Fruit fly (Drosophila melanogaster) whole organism, embryonic: ENCODE data around the gene RpS9.
A peak's percentile ranks its signal among the peaks of the same experiment; 100 is the strongest.

Experiments used
- Ada2b ChIP-seq: fragments of 200-800 bp; sonication (Bioruptor generic); IDR thresholded peaks from 2 replicates; pipeline ENCODE4 v1.3.6; 2022; ENCODE audit warnings: missing biosample characterization, missing genetic modification characterization
- Antp ChIP-seq: fragments of 200-800 bp; sonication (Bioruptor generic); optimal IDR thresholded peaks from 3 replicates; lab custom pipeline; 2016; ENCODE audit warnings: missing biosample characterization, missing genetic modification characterization
- B-H1 ChIP-seq: fragments of 200-800 bp; sonication (Bioruptor generic); IDR thresholded peaks from 3 replicates; pipeline ENCODE4 v1.3.6; 2022; ENCODE audit warnings: missing biosample characterization, missing genetic modification characterization
- CG11093 ChIP-seq: fragments of 200-800 bp; sonication (Bioruptor generic); IDR thresholded peaks from 3 replicates; pipeline ENCODE4 v1.3.6; 2022; ENCODE audit warnings: missing biosample characterization, missing genetic modification characterization
- CG11696 ChIP-seq: fragments of 200-800 bp; sonication (Bioruptor generic); IDR thresholded peaks from 2 replicates; pipeline ENCODE4 v1.3.6; 2022; ENCODE audit warnings: missing biosample characterization, missing genetic modification characterization
- CG13424 ChIP-seq: fragments of 200-800 bp; sonication (Bioruptor generic); optimal IDR thresholded peaks from 2 replicates; lab custom pipeline; 2019; ENCODE audit warnings: missing biosample characterization, mild to moderate bottlenecking, missing genetic modification characterization, moderate library complexity
- CG14667 ChIP-seq: fragments of 200-800 bp; sonication (Bioruptor generic); IDR thresholded peaks from 2 replicates; pipeline ENCODE4 v1.3.6; 2022; ENCODE audit warnings: missing biosample characterization, missing genetic modification characterization
- CG15514 ChIP-seq: fragments of 200-800 bp; sonication (Bioruptor generic); optimal IDR thresholded peaks from 3 replicates; lab custom pipeline; 2017; ENCODE audit warnings: missing biosample characterization, missing genetic modification characterization, mild to moderate bottlenecking, moderate library complexity, missing genetic modification reagents
- CG16813 ChIP-seq: fragments of 200-800 bp; sonication (Bioruptor generic); IDR thresholded peaks from 3 replicates; pipeline ENCODE4 v1.3.6; 2022; ENCODE audit warnings: missing biosample characterization, missing genetic modification characterization; ENCODE audit not compliant: partially characterized antibody
- CG17361 ChIP-seq: fragments of 200-800 bp; sonication (Bioruptor generic); IDR thresholded peaks from 3 replicates; pipeline ENCODE4 v1.3.6; 2022; ENCODE audit warnings: missing biosample characterization, missing genetic modification characterization
- CG32772 ChIP-seq: fragments of 200-800 bp; sonication (Bioruptor generic); IDR thresholded peaks from 2 replicates; pipeline ENCODE4 v1.3.6; 2022; ENCODE audit warnings: missing biosample characterization, missing genetic modification characterization
- CG3838 ChIP-seq: fragments of 200-800 bp; sonication (Bioruptor generic); optimal IDR thresholded peaks from 3 replicates; lab custom pipeline; 2016; ENCODE audit warnings: missing biosample characterization, missing genetic modification characterization
- CG3995 ChIP-seq: fragments of 200-800 bp; sonication (Bioruptor generic); optimal IDR thresholded peaks from 3 replicates; lab custom pipeline; 2016; ENCODE audit warnings: missing biosample characterization, missing genetic modification characterization
- CG5245 ChIP-seq: fragments of 200-800 bp; sonication (Bioruptor generic); optimal IDR thresholded peaks from 3 replicates; lab custom pipeline; 2016; ENCODE audit warnings: missing biosample characterization, missing genetic modification characterization
- CG6175 ChIP-seq: fragments of 200-800 bp; sonication (Bioruptor generic); IDR thresholded peaks from 3 replicates; pipeline ENCODE4 v1.3.6; 2022; ENCODE audit warnings: missing biosample characterization, missing genetic modification characterization
- CG6689 ChIP-seq: fragments of 200-800 bp; sonication (Bioruptor generic); IDR thresholded peaks from 2 replicates; pipeline ENCODE4 v1.3.6; 2022; ENCODE audit warnings: missing biosample characterization, missing genetic modification characterization
- CG6765 ChIP-seq: fragments of 200-800 bp; sonication (Bioruptor generic); optimal IDR thresholded peaks from 3 replicates; lab custom pipeline; 2017; ENCODE audit warnings: missing biosample characterization, mild to moderate bottlenecking, missing genetic modification characterization
- CG7372 ChIP-seq: fragments of 200-800 bp; sonication (Bioruptor generic); IDR thresholded peaks from 2 replicates; pipeline ENCODE4 v1.3.6; 2022; ENCODE audit warnings: missing biosample characterization, missing genetic modification characterization
- CG8924 ChIP-seq: fragments of 200-800 bp; optimal IDR thresholded peaks from 3 replicates; lab custom pipeline; 2019; ENCODE audit warnings: missing biosample characterization, mild to moderate bottlenecking, missing genetic modification characterization, moderate library complexity
- D ChIP-seq, 2 experiments: fragments of 200-800 bp in 1 of 2; fragments of >200 bp in 1 of 2; sonication (Bioruptor generic) in 1 of 2; optimal IDR thresholded peaks; 2 replicates in 1 of 2; 3 replicates in 1 of 2; lab custom pipeline; 2017; ENCODE audit warnings: mild to moderate bottlenecking in 1 of 2, missing biosample characterization in 1 of 2, missing genetic modification characterization in 1 of 2, missing genetic modification reagents in 1 of 2
- Dad ChIP-seq: fragments of 200-800 bp; sonication (Bioruptor generic); optimal IDR thresholded peaks from 3 replicates; lab custom pipeline; 2016; ENCODE audit warnings: missing biosample characterization, missing genetic modification characterization
- Deaf1 ChIP-seq: fragments of 200-800 bp; optimal IDR thresholded peaks from 3 replicates; lab custom pipeline; 2019; ENCODE audit warnings: missing biosample characterization, mild to moderate bottlenecking, missing genetic modification characterization, moderate library complexity
- Doc2 ChIP-seq: fragments of 200-800 bp; sonication (Bioruptor generic); IDR thresholded peaks from 2 replicates; pipeline ENCODE4 v1.3.6; 2022; ENCODE audit warnings: missing biosample characterization, missing genetic modification characterization
- ERR ChIP-seq: fragments of 200-800 bp; sonication (Bioruptor generic); optimal IDR thresholded peaks from 2 replicates; lab custom pipeline; 2016; ENCODE audit warnings: missing biosample characterization, missing genetic modification characterization
- Fer1 ChIP-seq: fragments of 200-800 bp; sonication (Bioruptor generic); optimal IDR thresholded peaks from 2 replicates; lab custom pipeline; 2017; ENCODE audit warnings: missing biosample characterization, mild to moderate bottlenecking, missing genetic modification characterization
- Fer3 ChIP-seq: fragments of 200-800 bp; sonication (Bioruptor generic); optimal IDR thresholded peaks from 2 replicates; lab custom pipeline; 2018; ENCODE audit warnings: missing biosample characterization, mild to moderate bottlenecking, missing genetic modification characterization, moderate library complexity
- GATAe ChIP-seq: fragments of 200-800 bp; sonication (Bioruptor generic); conservative IDR thresholded peaks from 2 replicates; pipeline ENCODE4 v1.3.6; 2022; ENCODE audit warnings: missing biosample characterization, missing genetic modification characterization
- Hr51 ChIP-seq, 2 experiments: fragments of 200-800 bp; sonication (Bioruptor generic); optimal IDR thresholded peaks; 2 replicates in 1 of 2; 3 replicates in 1 of 2; lab custom pipeline; 2016 to 2018; ENCODE audit warnings: missing biosample characterization in 2 of 2, missing genetic modification characterization in 2 of 2, mild to moderate bottlenecking in 1 of 2, moderate library complexity in 1 of 2
- Myb ChIP-seq: fragments of 200-800 bp; sonication (Bioruptor generic); optimal IDR thresholded peaks from 2 replicates; lab custom pipeline; 2016; ENCODE audit warnings: missing biosample characterization, missing genetic modification characterization
- Neu2 ChIP-seq: fragments of 200-800 bp; sonication (Bioruptor generic); optimal IDR thresholded peaks from 3 replicates; lab custom pipeline; 2016; ENCODE audit warnings: missing biosample characterization, missing genetic modification characterization, borderline replicate concordance
- Nf-YA ChIP-seq: fragments of 200-800 bp; sonication (Bioruptor generic); IDR thresholded peaks from 2 replicates; pipeline ENCODE4 v1.3.6; 2022; ENCODE audit warnings: missing biosample characterization, missing genetic modification characterization
- Pdp1 ChIP-seq, 2 experiments: fragments of 200-800 bp; sonication (Bioruptor generic); optimal IDR thresholded peaks; 3 replicates each; lab custom pipeline; 2016; ENCODE audit warnings: missing biosample characterization in 2 of 2, missing genetic modification characterization in 2 of 2, mild to moderate bottlenecking in 1 of 2, moderate library complexity in 1 of 2
- Six4 ChIP-seq: fragments of 200-800 bp; sonication (Bioruptor generic); optimal IDR thresholded peaks from 2 replicates; lab custom pipeline; 2016; ENCODE audit warnings: missing biosample characterization, missing genetic modification characterization
- ab ChIP-seq: fragments of 200-800 bp; sonication (Bioruptor generic); optimal IDR thresholded peaks from 2 replicates; lab custom pipeline; 2016; ENCODE audit warnings: missing biosample characterization, missing genetic modification characterization
- btn ChIP-seq: fragments of 200-800 bp; sonication (Bioruptor generic); optimal IDR thresholded peaks from 2 replicates; lab custom pipeline; 2016; ENCODE audit warnings: missing biosample characterization, missing genetic modification characterization
- cas ChIP-seq: fragments of 200-800 bp; sonication (Bioruptor generic); IDR thresholded peaks from 2 replicates; pipeline ENCODE4 v1.3.6; 2022; ENCODE audit warnings: missing biosample characterization, missing genetic modification characterization
- cg ChIP-seq: fragments of 200-800 bp; sonication (Bioruptor generic); optimal IDR thresholded peaks from 3 replicates; lab custom pipeline; 2019; ENCODE audit warnings: missing biosample characterization, mild to moderate bottlenecking, missing genetic modification characterization, moderate library complexity
- chif ChIP-seq, 2 experiments: fragments of 200-800 bp; sonication (Bioruptor generic); optimal IDR thresholded peaks; 3 replicates each; lab custom pipeline; 2016; ENCODE audit warnings: missing biosample characterization in 2 of 2, missing genetic modification characterization in 2 of 2
- crc ChIP-seq: fragments of 200-800 bp; sonication (Bioruptor generic); optimal IDR thresholded peaks from 2 replicates; lab custom pipeline; 2016; ENCODE audit warnings: missing biosample characterization, missing genetic modification characterization
- da ChIP-seq: fragments of 200-800 bp; sonication (Bioruptor generic); optimal IDR thresholded peaks from 2 replicates; lab custom pipeline; 2016; ENCODE audit warnings: missing biosample characterization, missing genetic modification characterization
- disco-r ChIP-seq: fragments of 200-800 bp; sonication (Bioruptor generic); optimal IDR thresholded peaks from 2 replicates; lab custom pipeline; 2016; ENCODE audit warnings: missing biosample characterization, missing genetic modification characterization
- klu ChIP-seq: fragments of 200-800 bp; sonication (Bioruptor generic); IDR thresholded peaks from 2 replicates; pipeline ENCODE4 v1.3.6; 2022; ENCODE audit warnings: missing biosample characterization, missing genetic modification characterization
- lola ChIP-seq, 3 experiments: fragments of >200 bp in 2 of 3; fragments of 200-800 bp in 1 of 3; sonication (Bioruptor generic) in 1 of 3; optimal IDR thresholded peaks; 2 replicates each; lab custom pipeline; 2017 to 2019; ENCODE audit warnings: missing biosample characterization in 3 of 3, missing genetic modification characterization in 3 of 3, mild to moderate bottlenecking in 1 of 3, moderate library complexity in 1 of 3
- maf-S ChIP-seq: fragments of 200-800 bp; sonication (Bioruptor generic); optimal IDR thresholded peaks from 2 replicates; lab custom pipeline; 2016; ENCODE audit warnings: missing biosample characterization, missing genetic modification characterization
- mirr ChIP-seq: fragments of 200-800 bp; sonication (Bioruptor generic); optimal IDR thresholded peaks from 3 replicates; lab custom pipeline; 2018; ENCODE audit warnings: missing biosample characterization, mild to moderate bottlenecking, missing genetic modification characterization
- nerfin-1 ChIP-seq: fragments of 200-800 bp; sonication (Bioruptor generic); optimal IDR thresholded peaks from 3 replicates; lab custom pipeline; 2019; ENCODE audit warnings: missing biosample characterization, mild to moderate bottlenecking, missing genetic modification characterization, moderate library complexity
- rib ChIP-seq: fragments of 200-800 bp; sonication (Bioruptor generic); IDR thresholded peaks from 2 replicates; pipeline ENCODE4 v1.3.6; 2022; ENCODE audit warnings: missing biosample characterization, missing genetic modification characterization
- schlank ChIP-seq: fragments of 200-800 bp; sonication (Bioruptor generic); optimal IDR thresholded peaks from 2 replicates; lab custom pipeline; 2018; ENCODE audit warnings: missing biosample characterization, mild to moderate bottlenecking, missing genetic modification characterization
- sd ChIP-seq: fragments of 200-800 bp; sonication (Bioruptor generic); optimal IDR thresholded peaks from 3 replicates; lab custom pipeline; 2018; ENCODE audit warnings: missing biosample characterization, mild to moderate bottlenecking, missing genetic modification characterization, moderate library complexity
- stwl ChIP-seq: fragments of 200-800 bp; sonication (Bioruptor generic); optimal IDR thresholded peaks from 3 replicates; lab custom pipeline; 2018; ENCODE audit warnings: missing biosample characterization, mild to moderate bottlenecking, missing genetic modification characterization, moderate library complexity
- trh ChIP-seq: fragments of 200-800 bp; sonication (Bioruptor generic); optimal IDR thresholded peaks from 2 replicates; lab custom pipeline; 2016; ENCODE audit warnings: missing biosample characterization, missing genetic modification characterization
- z ChIP-seq: fragments of 200-800 bp; sonication (Bioruptor generic); IDR thresholded peaks from 3 replicates; pipeline ENCODE4 v1.3.6; 2022; ENCODE audit warnings: missing biosample characterization, missing genetic modification characterization

RpS9 gene

DNA sequence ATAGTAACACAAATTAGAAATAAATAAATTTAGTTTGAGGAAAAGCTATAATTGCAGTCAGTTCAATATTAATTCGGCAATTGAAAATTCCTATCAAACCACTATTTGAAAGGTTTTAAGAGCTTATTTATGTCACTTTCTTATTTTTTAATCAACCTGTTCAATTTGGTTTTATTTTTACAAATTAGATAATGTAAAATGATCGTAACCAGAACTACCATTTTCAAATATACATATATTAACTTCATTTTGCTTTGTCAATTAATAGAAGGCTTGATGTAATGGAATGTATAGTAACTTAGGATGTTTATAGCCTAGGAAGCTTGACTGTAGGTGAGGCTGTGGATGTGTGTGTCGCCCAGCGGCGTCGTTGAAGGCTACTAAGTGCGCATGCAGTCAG lies 44.7 kb downstream of the RpS9 start (continued):
- TF ChIP-seq CG13424: peak; percentile 59
- no peak for TF ChIP-seq D (optimal IDR thresholded peaks at IDR 0.05; lab: Kevin White, UChicago)
- no peak for TF ChIP-seq D (GFP tag; optimal IDR thresholded peaks at IDR 0.05; lab: Kevin White, UChicago)
- no peak for TF ChIP-seq CG11696 (GFP tag; lab: Robert Waterston, UW)
- TF ChIP-seq da (GFP tag; lab: Kevin White, UChicago): no peak
- TF ChIP-seq CG15514 (GFP tag; lab: Kevin White, UChicago): no peak
- TF ChIP-seq mirr (GFP tag; lab: Kevin White, UChicago): no peak
- TF ChIP-seq CG8924 (tag; lab: Kevin White, UChicago): peak; percentile 41
- no peak for TF ChIP-seq Six4 (GFP tag; lab: Kevin White, UChicago)
- TF ChIP-seq Doc2 (GFP tag; lab: Robert Waterston, UW): no peak
- peak; percentile 34 for TF ChIP-seq nerfin-1 (tag; lab: Kevin White, UChicago)
- no peak for TF ChIP-seq CG5245 (GFP tag; lab: Kevin White, UChicago)
- TF ChIP-seq CG7372 (GFP tag; lab: Robert Waterston, UW): no peak
- TF ChIP-seq lola (GFP tag; optimal IDR thresholded peaks at IDR 0.05; lab: Kevin White, UChicago): peak in 1 of 3 experiments; percentile 2
- no peak for TF ChIP-seq Neu2
- TF ChIP-seq stwl (tag; lab: Kevin White, UChicago): no peak
- no peak for TF ChIP-seq crc (GFP tag; lab: Kevin White, UChicago)
- no peak for TF ChIP-seq Dad (GFP tag; lab: Kevin White, UChicago)
- no peak for TF ChIP-seq CG16813
- TF ChIP-seq cg (GFP tag; lab: Kevin White, UChicago): no peak
- no peak for TF ChIP-seq chif (GFP tag; optimal IDR thresholded peaks at IDR 0.05; lab: Kevin White, UChicago)
- no peak for TF ChIP-seq Fer3
- no peak for TF ChIP-seq Pdp1 (GFP tag; optimal IDR thresholded peaks at IDR 0.05; lab: Kevin White, UChicago)
- no peak for TF ChIP-seq CG14667
- no peak for TF ChIP-seq cas (GFP tag; lab: Robert Waterston, UW)
- TF ChIP-seq CG11093 (GFP tag; lab: Robert Waterston, UW): no peak
- peak; percentile 28; the same call in 1 of the 2 replicates for TF ChIP-seq CG6689 (GFP tag; lab: Robert Waterston, UW)
- TF ChIP-seq Antp (GFP tag; lab: Kevin White, UChicago): no peak
- no peak for TF ChIP-seq btn (GFP tag; lab: Kevin White, UChicago)
- TF ChIP-seq maf-S (GFP tag; lab: Kevin White, UChicago): no peak
- TF ChIP-seq GATAe (GFP tag; lab: Robert Waterston, UW): no peak
- peak in 1 of 2 experiments; percentile 43 for TF ChIP-seq Hr51 (GFP tag; optimal IDR thresholded peaks at IDR 0.05; lab: Kevin White, UChicago)
- TF ChIP-seq CG3838: no peak
- TF ChIP-seq CG3995: no peak
- TF ChIP-seq Deaf1 (tag; lab: Kevin White, UChicago): no peak
- TF ChIP-seq trh (GFP tag; lab: Kevin White, UChicago): no peak
- TF ChIP-seq B-H1: no peak
- TF ChIP-seq z (GFP tag; lab: Robert Waterston, UW): no peak
- no peak for TF ChIP-seq ERR (GFP tag; lab: Kevin White, UChicago)
- TF ChIP-seq klu (GFP tag; lab: Robert Waterston, UW): no peak
- no peak for TF ChIP-seq Nf-YA
- no peak for TF ChIP-seq disco-r (GFP tag; lab: Kevin White, UChicago)
- no peak for TF ChIP-seq CG32772 (GFP tag; lab: Robert Waterston, UW)
- no peak for TF ChIP-seq sd (tag; lab: Kevin White, UChicago)
- TF ChIP-seq schlank (tag; lab: Kevin White, UChicago): no peak
- peak; percentile 29 for TF ChIP-seq CG6765 (GFP tag; lab: Kevin White, UChicago)
- TF ChIP-seq CG17361 (GFP tag; lab: Robert Waterston, UW): peak; percentile 42; the same call in 1 of the 3 replicates
- TF ChIP-seq Ada2b: no peak
- peak; percentile 42 for TF ChIP-seq Fer1 (GFP tag; lab: Kevin White, UChicago)
- TF ChIP-seq ab (GFP tag; lab: Kevin White, UChicago): no peak
- TF ChIP-seq Myb (GFP tag; lab: Kevin White, UChicago): no peak
- TF ChIP-seq CG6175: no peak
- no peak for TF ChIP-seq rib (GFP tag; lab: Robert Waterston, UW)
